Fruit fly (Drosophila melanogaster) Kc167 (cell line): ENCODE data around the gene sick.

ENCODE experiments used
- h ChIP-seq: fragments of >200 bp; optimal IDR thresholded peaks from 3 replicates; lab custom pipeline; 2018; ENCODE audit warnings: missing external identifiers
- insv ChIP-seq: fragments of >200 bp; optimal IDR thresholded peaks from 3 replicates; lab custom pipeline; 2018; ENCODE audit warnings: missing external identifiers

- TF ChIP-seq h (lab: Kevin White, UChicago) (no peak), insv (no peak)
Observed at dm6 chr2L:19907784-19908183, 111.6 kb downstream of the sick start.
